Fruit fly (Drosophila melanogaster) whole organism, wandering third instar larva: Measurements from ENCODE around the gene CG14297.

Experiments
- CrebA ChIP-seq: fragments of 200-800 bp; sonication (Bioruptor generic); optimal IDR thresholded peaks from 2 replicates; lab custom pipeline; 2016; ENCODE audit warnings: missing biosample characterization, mild to moderate bottlenecking, missing genetic modification characterization, borderline replicate concordance
- psq ChIP-seq: fragments of 200-800 bp; sonication (Bioruptor generic); optimal IDR thresholded peaks from 3 replicates; lab custom pipeline; 2017; ENCODE audit warnings: missing biosample characterization, mild to moderate bottlenecking, missing genetic modification characterization, moderate library complexity

dm6 chr3R:18849148-18849547, 48.8 kb upstream of the CG14297 start, which contains the start of gene Octalpha2R:
- TF ChIP-seq CrebA (GFP tag; lab: Kevin White, UChicago) (no peak), psq (no peak)
